Fruit fly (Drosophila melanogaster): ENCODE data around the gene Mitofilin.

Mitofilin gene

dm6 chr3R:21977784-21978183, 45.4 kb downstream of the Mitofilin start:
- TF ChIP-seq CG13204 (GFP tag; optimal IDR thresholded peaks at IDR 0.05) (no peak), EcR (GFP tag; optimal IDR thresholded peaks at IDR 0.05) (no peak), CG17806 (tag; optimal IDR thresholded peaks at IDR 0.05) (no peak), CG8301 (tag; optimal IDR thresholded peaks at IDR 0.05) (no peak), Snoo (tag; optimal IDR thresholded peaks at IDR 0.05) (no peak), D1 (tag; optimal IDR thresholded peaks at IDR 0.05) (no peak), CG32121 (GFP tag; IDR thresholded peaks at IDR 0.05) (no peak), CG15710 (tag; optimal IDR thresholded peaks at IDR 0.05) (no peak), CG34367 (tag; optimal IDR thresholded peaks at IDR 0.05) (no peak), CG4496 (GFP tag; IDR thresholded peaks at IDR 0.05) (no peak), gl (tag; optimal IDR thresholded peaks at IDR 0.05) (no peak), CG8159 (tag; optimal IDR thresholded peaks at IDR 0.05) (no peak), CG10348 (GFP tag; IDR thresholded peaks at IDR 0.05) (no peak), fd96Ca (GFP tag; IDR thresholded peaks at IDR 0.05) (no peak), CG9948 (tag; optimal IDR thresholded peaks at IDR 0.05) (no peak), CG14655 (GFP tag; optimal IDR thresholded peaks at IDR 0.05) (no peak), Pif1B (GFP tag; optimal IDR thresholded peaks at IDR 0.05) (no peak), rn (GFP tag; IDR thresholded peaks at IDR 0.05) (no peak), Pif1A (GFP tag; optimal IDR thresholded peaks at IDR 0.05) (no peak)

- TF ChIP-seq CG10348 (GFP tag; IDR thresholded peaks at IDR 0.05) (no peak), D1 (tag; optimal IDR thresholded peaks at IDR 0.05) (no peak), Ets98B (GFP tag; IDR thresholded peaks at IDR 0.05) (no peak), Pif1A (GFP tag; optimal IDR thresholded peaks at IDR 0.05) (no peak), rn (GFP tag; IDR thresholded peaks at IDR 0.05) (no peak), CG34367 (tag; optimal IDR thresholded peaks at IDR 0.05) (no peak), CG8159 (tag; optimal IDR thresholded peaks at IDR 0.05) (no peak), CG4496 (GFP tag; IDR thresholded peaks at IDR 0.05) (no peak), fd96Ca (GFP tag; IDR thresholded peaks at IDR 0.05) (no peak), EcR (GFP tag; optimal IDR thresholded peaks at IDR 0.05) (no peak), CG9948 (tag; optimal IDR thresholded peaks at IDR 0.05) (no peak), CG12605 (GFP tag; IDR thresholded peaks at IDR 0.05) (no peak), Pif1B (GFP tag; optimal IDR thresholded peaks at IDR 0.05) (no peak), CG17806 (tag; optimal IDR thresholded peaks at IDR 0.05) (no peak)
Observed at dm6 chr3R:21976954-21977353, 46.2 kb downstream of the Mitofilin start.

DNA sequence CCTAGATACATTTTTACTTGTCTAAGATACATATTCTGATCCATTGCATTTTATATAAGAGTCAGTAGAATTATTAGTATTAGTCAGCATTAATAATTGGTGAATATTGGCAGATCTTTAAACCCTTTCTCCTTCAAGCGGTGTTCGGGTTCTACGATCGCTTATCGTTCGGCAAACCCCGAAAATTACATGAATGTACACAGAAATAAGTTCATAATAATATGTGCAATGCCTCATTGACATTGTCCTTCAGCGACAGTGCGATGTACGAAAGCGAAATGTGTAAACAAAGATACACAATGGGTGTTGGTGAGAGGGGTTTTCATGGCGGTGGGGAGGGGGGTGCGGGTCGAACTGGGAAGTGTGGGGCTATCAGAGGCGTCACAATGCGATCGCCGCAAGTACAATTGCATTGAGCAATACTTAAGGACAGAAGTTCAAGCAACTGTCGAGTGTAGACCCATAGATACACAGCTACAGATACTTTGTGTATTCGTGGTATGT, 46.7 kb downstream of the Mitofilin start:
- TF ChIP-seq CG9948 (tag; optimal IDR thresholded peaks at IDR 0.05) = no peak
- no peak for TF ChIP-seq fd96Ca (GFP tag; IDR thresholded peaks at IDR 0.05)
- peak; percentile 28 for TF ChIP-seq CG13204 (GFP tag; optimal IDR thresholded peaks at IDR 0.05)
- TF ChIP-seq EcR (GFP tag; optimal IDR thresholded peaks at IDR 0.05) = peak; percentile 96

- TF ChIP-seq CG13204 (GFP tag; optimal IDR thresholded peaks at IDR 0.05) = peak; percentile 52
- TF ChIP-seq fd96Ca (GFP tag; IDR thresholded peaks at IDR 0.05) = peak; percentile 42; the same call in 1 of the 3 replicates
- no peak for TF ChIP-seq Pif1A (GFP tag; optimal IDR thresholded peaks at IDR 0.05)
- no peak for TF ChIP-seq CG9948 (tag; optimal IDR thresholded peaks at IDR 0.05)
- TF ChIP-seq CG4496 (GFP tag; IDR thresholded peaks at IDR 0.05) = peak; percentile 53; the same call in 1 of the 3 replicates
- TF ChIP-seq EcR (GFP tag; optimal IDR thresholded peaks at IDR 0.05) = peak; percentile 40
Observed at dm6 chr3R:21973029-21973428, 50.1 kb downstream of the Mitofilin start.

dm6 chr3R:21972069-21972468, 51.1 kb downstream of the Mitofilin start:
- TF ChIP-seq rn (GFP tag; IDR thresholded peaks at IDR 0.05) = peak; percentile 83
- TF ChIP-seq CG8301 (tag; optimal IDR thresholded peaks at IDR 0.05) = peak; percentile 88
- TF ChIP-seq CG8159 (tag; optimal IDR thresholded peaks at IDR 0.05) = peak; percentile 87
- peak; percentile 92 for TF ChIP-seq CG14655 (GFP tag; optimal IDR thresholded peaks at IDR 0.05)
- TF ChIP-seq fd96Ca (GFP tag; IDR thresholded peaks at IDR 0.05) = peak; percentile 90
- peak; percentile 91 for TF ChIP-seq Pif1B (GFP tag; optimal IDR thresholded peaks at IDR 0.05)
- TF ChIP-seq EcR (GFP tag; optimal IDR thresholded peaks at IDR 0.05) = peak; percentile 86
- peak; percentile 98 for TF ChIP-seq CG4496 (GFP tag; IDR thresholded peaks at IDR 0.05)
- peak; percentile 83 for TF ChIP-seq CG17806 (tag; optimal IDR thresholded peaks at IDR 0.05)
- peak; percentile 99 for TF ChIP-seq CG13204 (GFP tag; optimal IDR thresholded peaks at IDR 0.05)
- TF ChIP-seq Snoo (tag; optimal IDR thresholded peaks at IDR 0.05) = peak; percentile 66
- peak; percentile 64 for TF ChIP-seq D1 (tag; optimal IDR thresholded peaks at IDR 0.05)
- TF ChIP-seq CG9948 (tag; optimal IDR thresholded peaks at IDR 0.05) = peak; percentile 80
- peak; percentile 99 for TF ChIP-seq gl (tag; optimal IDR thresholded peaks at IDR 0.05)
- peak; percentile 93 for TF ChIP-seq Pif1A (GFP tag; optimal IDR thresholded peaks at IDR 0.05)
- peak; percentile 91 for TF ChIP-seq CG15710 (tag; optimal IDR thresholded peaks at IDR 0.05)
- TF ChIP-seq CG34367 (tag; optimal IDR thresholded peaks at IDR 0.05) = peak; percentile 94
- peak; percentile 98 for TF ChIP-seq CG12605 (GFP tag; IDR thresholded peaks at IDR 0.05)
- no peak for TF ChIP-seq CG10348 (GFP tag; IDR thresholded peaks at IDR 0.05)
- peak; percentile 91 for TF ChIP-seq CG32121 (GFP tag; IDR thresholded peaks at IDR 0.05)
- TF ChIP-seq Ets98B (GFP tag; IDR thresholded peaks at IDR 0.05) = peak; percentile 94

DNA sequence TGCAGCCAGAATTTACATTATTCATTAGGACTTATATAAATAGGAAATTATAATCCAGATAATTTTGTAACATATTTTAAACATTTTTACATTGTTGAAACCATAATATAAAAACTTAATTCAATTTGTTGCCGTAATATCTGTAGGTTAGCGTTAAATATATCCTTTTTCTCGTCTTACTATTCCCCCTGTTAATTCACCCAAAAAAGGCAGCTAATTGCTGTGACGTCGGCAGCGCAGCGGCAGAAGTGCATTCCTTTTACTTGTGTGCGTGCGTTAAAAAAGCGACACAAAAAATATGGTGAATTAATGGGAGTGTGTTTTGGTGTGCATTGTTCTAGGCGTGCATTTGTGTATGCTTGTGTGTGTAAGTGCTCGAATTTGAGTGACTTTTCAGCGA, 51.6 kb downstream of the Mitofilin start:
- TF ChIP-seq CG8159 (tag; optimal IDR thresholded peaks at IDR 0.05) (no peak), CG10348 (GFP tag; IDR thresholded peaks at IDR 0.05) (no peak), EcR (GFP tag; optimal IDR thresholded peaks at IDR 0.05) (no peak), CG34367 (tag; optimal IDR thresholded peaks at IDR 0.05) (no peak), Snoo (tag; optimal IDR thresholded peaks at IDR 0.05) (no peak), Pif1A (GFP tag; optimal IDR thresholded peaks at IDR 0.05) (no peak), CG12605 (GFP tag; IDR thresholded peaks at IDR 0.05) (no peak), CG32121 (GFP tag; IDR thresholded peaks at IDR 0.05) (no peak), D1 (tag; optimal IDR thresholded peaks at IDR 0.05) (no peak)

Data from whole organism, pupa.